Worm (Caenorhabditis elegans): ENCODE data around the gene rpl-43.

Gene rpl-43

ce11 chrII:14165430-14165929 lies 10.4 kb downstream of the rpl-43 start (continued):
- TF ChIP-seq ceh-27 (GFP tag; optimal IDR thresholded peaks at IDR 0.05): no peak
- TF ChIP-seq snpc-1.3 (tag; optimal IDR thresholded peaks at IDR 0.05; ENCODE audit: insufficient read depth): no peak
- TF ChIP-seq F37B4.10 (GFP tag; IDR thresholded peaks at IDR 0.05): no peak
- TF ChIP-seq nfyb-1 (GFP tag; IDR thresholded peaks at IDR 0.05): no peak
- no peak for TF ChIP-seq K11D2.4 (GFP tag; IDR thresholded peaks at IDR 0.05)
- no peak for TF ChIP-seq let-526 (GFP tag; IDR thresholded peaks at IDR 0.05)

DNA sequence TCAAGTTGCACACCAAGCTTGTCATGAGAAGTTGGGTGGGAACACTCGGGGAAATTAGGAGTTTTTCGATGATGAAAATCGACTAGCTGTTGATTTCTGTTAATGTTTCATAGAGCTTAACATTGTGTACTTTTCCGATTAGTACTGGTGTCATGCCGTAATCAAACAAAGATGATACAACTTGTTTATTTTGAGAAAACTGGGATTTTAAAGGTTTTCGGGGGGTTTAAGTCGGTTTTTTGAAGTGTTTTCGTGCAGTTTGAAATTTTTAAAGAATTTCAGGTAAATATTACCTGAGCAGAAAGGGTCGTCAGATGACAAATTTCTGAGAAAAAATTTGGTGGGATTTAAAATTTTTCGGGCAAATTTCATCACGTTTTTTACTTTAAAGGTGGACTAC lies 16.5 kb downstream of the rpl-43 start, which contains the start of gene eat-2:
Gene eat-2, minus strand, starts transcription at position 101 of the 400 bp plus-strand sequence.
- no peak for TF ChIP-seq zfh-2 (GFP tag; conservative IDR thresholded peaks at IDR 0.05)

DNA sequence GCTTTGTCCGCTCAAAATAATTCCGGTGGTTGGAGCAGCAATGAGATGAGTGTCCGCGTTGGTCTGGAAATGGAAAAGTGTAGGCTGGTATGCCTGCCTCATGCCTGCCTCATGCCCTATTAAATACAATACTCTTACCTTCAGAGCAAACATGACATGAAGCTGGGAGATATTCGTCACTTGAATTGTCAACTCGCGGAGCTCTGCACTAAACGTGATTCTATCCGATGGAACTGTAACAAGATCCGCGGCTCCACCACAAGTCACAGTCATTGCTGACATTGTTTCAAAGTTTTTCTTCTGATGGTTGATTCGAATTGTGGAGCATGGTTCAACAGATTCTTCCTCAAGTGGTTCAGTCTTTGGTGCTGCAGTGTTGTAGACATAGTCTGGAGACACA lies 18.1 kb downstream of the rpl-43 start:
- TF ChIP-seq Y53F4B.3 (GFP tag; IDR thresholded peaks at IDR 0.05) (no peak), egrh-3 (GFP tag; IDR thresholded peaks at IDR 0.05) (no peak), K12H6.12 (tag; optimal IDR thresholded peaks at IDR 0.05) (no peak), lir-1 (GFP tag; conservative IDR thresholded peaks at IDR 0.05) (no peak), snpc-1.3 (tag; optimal IDR thresholded peaks at IDR 0.05; ENCODE audit: insufficient read depth) (no peak), egl-18 (GFP tag; IDR thresholded peaks at IDR 0.05) (no peak), lin-35 (GFP tag; optimal IDR thresholded peaks at IDR 0.05) (no peak), ceh-91 (GFP tag; IDR thresholded peaks at IDR 0.05) (no peak), repo-1 (tag; optimal IDR thresholded peaks at IDR 0.05) (no peak)

DNA sequence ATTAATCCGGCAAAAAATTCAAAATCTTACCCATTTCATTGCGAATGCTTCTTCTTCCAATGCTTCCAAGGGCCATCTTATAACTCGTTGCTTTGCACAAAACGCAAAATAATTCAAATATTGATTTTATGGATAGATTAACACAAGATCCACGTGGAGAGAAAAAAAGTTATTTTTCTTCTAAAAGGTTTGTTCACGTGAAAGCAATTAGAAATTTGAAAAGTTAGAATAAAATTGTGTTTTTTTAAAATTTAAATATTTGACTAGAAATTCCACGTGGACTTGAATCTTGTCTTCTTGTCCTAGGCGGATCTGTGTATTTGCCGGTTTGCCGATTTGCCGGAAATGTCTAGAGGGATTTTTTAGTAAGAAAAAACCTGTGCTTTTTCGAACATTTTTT lies 20.0 kb downstream of the rpl-43 start, which contains the start of gene Y48B6A.5:
Gene Y48B6A.5, minus strand, starts transcription at position 101 of the 400 bp plus-strand sequence.
- TF ChIP-seq B0261.1 (tag; optimal IDR thresholded peaks at IDR 0.05): no peak
- no peak for TF ChIP-seq repo-1 (tag; optimal IDR thresholded peaks at IDR 0.05)
- no peak for TF ChIP-seq athp-1 (tag; optimal IDR thresholded peaks at IDR 0.05)
- TF ChIP-seq F23B12.7 (tag; optimal IDR thresholded peaks at IDR 0.05; ENCODE audit: insufficient read depth): no peak
- no peak for TF ChIP-seq Y53G8AR.9 (GFP tag; conservative IDR thresholded peaks at IDR 0.05)
- no peak for TF ChIP-seq F57C9.4 (tag; optimal IDR thresholded peaks at IDR 0.05)
- TF ChIP-seq snpc-3.4 (tag; optimal IDR thresholded peaks at IDR 0.05): no peak
- TF ChIP-seq attf-5 (GFP tag; optimal IDR thresholded peaks at IDR 0.05): no peak
- TF ChIP-seq bed-2 (GFP tag; IDR thresholded peaks at IDR 0.05): no peak
- no peak for TF ChIP-seq ztf-28 (GFP tag; IDR thresholded peaks at IDR 0.05)
- TF ChIP-seq hlh-12 (tag; optimal IDR thresholded peaks at IDR 0.05): no peak
- no peak for TF ChIP-seq lin-54 (GFP tag; optimal IDR thresholded peaks at IDR 0.05)
- TF ChIP-seq pha-4 (tag; optimal IDR thresholded peaks at IDR 0.05): no peak
- TF ChIP-seq Y67H2A.10 (GFP tag; conservative IDR thresholded peaks at IDR 0.05): no peak
- TF ChIP-seq die-1 (tag; optimal IDR thresholded peaks at IDR 0.05): no peak

ce11 chrII:14176642-14177041 lies 21.5 kb downstream of the rpl-43 start:
- TF ChIP-seq bed-1 (GFP tag; IDR thresholded peaks at IDR 0.05): no peak
- peak; percentile 50; the same call in 1 of the 2 replicates for TF ChIP-seq zfh-2 (GFP tag; conservative IDR thresholded peaks at IDR 0.05)
- no peak for TF ChIP-seq nfyb-1 (GFP tag; IDR thresholded peaks at IDR 0.05)
